Fruit fly (Drosophila melanogaster): Measurements from ENCODE around the gene B-H2.

Gene B-H2

DNA sequence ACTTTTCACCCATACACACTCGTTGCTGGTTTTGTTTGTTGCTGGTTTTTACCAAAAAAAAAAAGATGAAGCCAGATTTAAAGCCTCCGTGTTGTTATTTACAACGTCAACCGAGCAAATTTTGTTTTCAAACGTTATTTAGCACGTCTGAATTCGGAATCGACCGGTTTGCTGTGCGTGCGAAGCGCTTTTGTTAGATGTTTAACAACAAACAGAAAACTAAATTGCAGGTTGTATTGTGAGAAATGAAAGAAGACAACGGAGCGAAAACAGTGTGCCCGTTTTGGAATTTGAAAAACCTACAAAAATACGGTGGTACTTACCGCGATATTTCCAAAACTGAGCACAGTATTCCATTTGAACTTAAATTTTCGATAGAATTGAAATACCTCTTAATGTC is 12.7 kb upstream of the B-H2 start, which contains the start of gene Fim (continued):
- TF ChIP-seq CG15269 (tag; optimal IDR thresholded peaks at IDR 0.05) (peak; percentile 10), CG16779 (GFP tag; IDR thresholded peaks at IDR 0.05) (no peak), otp (GFP tag; IDR thresholded peaks at IDR 0.05) (no peak), knrl (GFP tag; IDR thresholded peaks at IDR 0.05; ENCODE audit: partially characterized antibody) (no peak), dati (GFP tag; IDR thresholded peaks at IDR 0.05) (no peak), E2f2 (GFP tag; IDR thresholded peaks at IDR 0.05) (no peak), CG17385 (GFP tag; optimal IDR thresholded peaks at IDR 0.05) (peak; percentile 20), crol (GFP tag; IDR thresholded peaks at IDR 0.05) (no peak), CG10274 (GFP tag; optimal IDR thresholded peaks at IDR 0.05) (no peak), Fer1 (GFP tag; optimal IDR thresholded peaks at IDR 0.05) (peak; percentile 14), ci (GFP tag; IDR thresholded peaks at IDR 0.05) (0 out of 3 replicates have a peak, but pooled peaks have one; percentile 7), Med (GFP tag) (peak; percentile 58), ap (GFP tag; IDR thresholded peaks at IDR 0.05) (no peak), eve (GFP tag; optimal IDR thresholded peaks at IDR 0.05) (peak in 1 of 2 experiments; percentile 53), sima (GFP tag; optimal IDR thresholded peaks at IDR 0.05) (no peak), ken (GFP tag; IDR thresholded peaks at IDR 0.05) (no peak), CG9932 (GFP tag; IDR thresholded peaks at IDR 0.05) (no peak), jing (GFP tag; optimal IDR thresholded peaks at IDR 0.05) (no peak), Trl (optimal IDR thresholded peaks at IDR 0.05) (no peak), Trl (GFP tag; optimal IDR thresholded peaks at IDR 0.05) (no peak), CG2199 (GFP tag; IDR thresholded peaks at IDR 0.05) (no peak), CG6683 (GFP tag; optimal IDR thresholded peaks at IDR 0.05) (no peak), chm (GFP tag; IDR thresholded peaks at IDR 0.05) (peak; percentile 27; the same call in 1 of the 2 replicates), Max (GFP tag; optimal IDR thresholded peaks at IDR 0.05) (no peak), CG14965 (GFP tag; optimal IDR thresholded peaks at IDR 0.05; ENCODE audit: borderline replicate concordance) (no peak), Asciz (GFP tag; optimal IDR thresholded peaks at IDR 0.05) (no peak), nerfin-2 (GFP tag; IDR thresholded peaks at IDR 0.05; ENCODE audit: partially characterized antibody) (no peak), CG31441 (GFP tag; IDR thresholded peaks at IDR 0.05) (no peak), Ets97D (GFP tag; optimal IDR thresholded peaks at IDR 0.05) (no peak), CG11560 (tag; IDR thresholded peaks at IDR 0.05) (no peak), shn (GFP tag; optimal IDR thresholded peaks at IDR 0.05) (no peak), MESR4 (GFP tag; optimal IDR thresholded peaks at IDR 0.05) (peak; percentile 42), CG11093 (GFP tag; IDR thresholded peaks at IDR 0.05) (no peak), vvl (GFP tag; IDR thresholded peaks at IDR 0.05) (peak; percentile 34; the same call in 1 of the 2 replicates), zen (tag; optimal IDR thresholded peaks at IDR 0.05) (no peak), CG12299 (tag; optimal IDR thresholded peaks at IDR 0.05) (peak; percentile 33), nerfin-1 (tag; optimal IDR thresholded peaks at IDR 0.05) (no peak), CG12236 (GFP tag; optimal IDR thresholded peaks at IDR 0.05) (no peak), unc-4 (GFP tag; IDR thresholded peaks at IDR 0.05; ENCODE audit: partially characterized antibody) (no peak), Scr (GFP tag; IDR thresholded peaks at IDR 0.05; ENCODE audit: partially characterized antibody) (no peak), CG3407 (GFP tag; optimal IDR thresholded peaks at IDR 0.05) (no peak), NFAT (GFP tag; IDR thresholded peaks at IDR 0.05) (no peak), ERR (GFP tag; optimal IDR thresholded peaks at IDR 0.05) (no peak), CG2129 (GFP tag; IDR thresholded peaks at IDR 0.05; ENCODE audit: partially characterized antibody) (no peak), NC2α (GFP tag; optimal IDR thresholded peaks at IDR 0.05) (no peak), Kr (GFP tag; optimal IDR thresholded peaks at IDR 0.05) (no peak), CG2202 (tag; optimal IDR thresholded peaks at IDR 0.05) (no peak), scrt (GFP tag; optimal IDR thresholded peaks at IDR 0.05) (no peak), Doc2 (GFP tag; IDR thresholded peaks at IDR 0.05) (no peak), CG8388 (GFP tag; optimal IDR thresholded peaks at IDR 0.05) (no peak), CG8290 (GFP tag; optimal IDR thresholded peaks at IDR 0.05) (no peak), CG8290 (tag; optimal IDR thresholded peaks at IDR 0.05) (peak in 1 of 2 experiments; percentile 31), emc (GFP tag; optimal IDR thresholded peaks at IDR 0.05) (no peak)

Measured in whole organism, embryonic.